Fruit fly (Drosophila melanogaster): Measurements from ENCODE around the gene Burs.
"Not testable (repeated sequence)": the region's sequence is repeated elsewhere in the genome, so short reads cannot be mapped to it uniquely, and the experiment has no call there.

Gene Burs

dm6 chr3R:21732901-21733300 lies 36.4 kb upstream of the Burs start (continued):
- TF ChIP-seq prd (optimal IDR thresholded peaks at IDR 0.05): no peak
- peak; percentile 63; the same call in 2 of the 3 replicates for TF ChIP-seq prd (GFP tag; IDR thresholded peaks at IDR 0.05)
- 0 out of 2 replicates have a peak, but pooled peaks have one; percentile 7 for TF ChIP-seq lmd (GFP tag; IDR thresholded peaks at IDR 0.05)
- peak; percentile 25 for TF ChIP-seq phol (tag; optimal IDR thresholded peaks at IDR 0.05)
- no peak for TF ChIP-seq luna (GFP tag; optimal IDR thresholded peaks at IDR 0.05)
- peak; percentile 44 for TF ChIP-seq CG10979 (tag; optimal IDR thresholded peaks at IDR 0.05)
- TF ChIP-seq Sox102F (GFP tag; optimal IDR thresholded peaks at IDR 0.05): peak; percentile 35
- no peak for TF ChIP-seq gcm (GFP tag; optimal IDR thresholded peaks at IDR 0.05)
- no peak for TF ChIP-seq CG18764 (GFP tag; optimal IDR thresholded peaks at IDR 0.05)
- TF ChIP-seq bsh (GFP tag; optimal IDR thresholded peaks at IDR 0.05): peak in 1 of 2 experiments; percentile 37
- no peak for TF ChIP-seq so (GFP tag; IDR thresholded peaks at IDR 0.05)
- peak; percentile 53 for TF ChIP-seq CG17328 (GFP tag; IDR thresholded peaks at IDR 0.05)
- TF ChIP-seq CG11456 (GFP tag; IDR thresholded peaks at IDR 0.05): 0 out of 3 replicates have a peak, but pooled peaks have one; percentile 15
- TF ChIP-seq CG10274 (GFP tag; optimal IDR thresholded peaks at IDR 0.05): no peak
- 0 out of 2 replicates have a peak, but pooled peaks have one; percentile 17 for TF ChIP-seq CG14667 (GFP tag; IDR thresholded peaks at IDR 0.05)
- TF ChIP-seq CG18262 (tag; optimal IDR thresholded peaks at IDR 0.05): peak; percentile 10
- TF ChIP-seq CG1603 (tag; optimal IDR thresholded peaks at IDR 0.05): peak; percentile 13
- TF ChIP-seq CG17361 (GFP tag; IDR thresholded peaks at IDR 0.05): 0 out of 3 replicates have a peak, but pooled peaks have one; percentile 12
- no peak for TF ChIP-seq kah (GFP tag; optimal IDR thresholded peaks at IDR 0.05)
- no peak for TF ChIP-seq kni (GFP tag; optimal IDR thresholded peaks at IDR 0.05)
- TF ChIP-seq lbe (GFP tag; optimal IDR thresholded peaks at IDR 0.05): no peak
- peak; percentile 45 for TF ChIP-seq vvl (GFP tag; IDR thresholded peaks at IDR 0.05)
- TF ChIP-seq CG7839 (tag; optimal IDR thresholded peaks at IDR 0.05): peak; percentile 24
- TF ChIP-seq zfh1 (GFP tag; IDR thresholded peaks at IDR 0.05): 0 out of 3 replicates have a peak, but pooled peaks have one; percentile 34
- TF ChIP-seq dpn (GFP tag; optimal IDR thresholded peaks at IDR 0.05): peak in 1 of 2 experiments; percentile 0
- no peak for TF ChIP-seq Hmr (GFP tag; optimal IDR thresholded peaks at IDR 0.05)
- TF ChIP-seq croc (GFP tag; conservative IDR thresholded peaks at IDR 0.05): peak; percentile 27; the same call in 1 of the 3 replicates
- no peak for TF ChIP-seq CG3407 (GFP tag; optimal IDR thresholded peaks at IDR 0.05)
- TF ChIP-seq row (GFP tag; IDR thresholded peaks at IDR 0.05): peak; percentile 34; the same call in 1 of the 3 replicates
- peak; percentile 54; the same call in 1 of the 2 replicates for TF ChIP-seq ara (GFP tag; IDR thresholded peaks at IDR 0.05)
- peak; percentile 2 for TF ChIP-seq unpg (GFP tag; optimal IDR thresholded peaks at IDR 0.05)
- TF ChIP-seq CG12391 (tag; optimal IDR thresholded peaks at IDR 0.05): peak; percentile 1
- peak; percentile 69 for TF ChIP-seq sens (GFP tag)
- no peak for TF ChIP-seq pho (GFP tag; optimal IDR thresholded peaks at IDR 0.05)
- TF ChIP-seq gem (tag; optimal IDR thresholded peaks at IDR 0.05): peak; percentile 30
- peak; percentile 20 for TF ChIP-seq Ssrp (tag; optimal IDR thresholded peaks at IDR 0.05)
- peak; percentile 10 for TF ChIP-seq Xbp1 (GFP tag; optimal IDR thresholded peaks at IDR 0.05)
- TF ChIP-seq CG11504 (tag; optimal IDR thresholded peaks at IDR 0.05): peak; percentile 47
- TF ChIP-seq Blimp-1 (GFP tag; optimal IDR thresholded peaks at IDR 0.05): peak; percentile 62
- peak; percentile 34; the same call in 1 of the 2 replicates for TF ChIP-seq wor (GFP tag; IDR thresholded peaks at IDR 0.05)

DNA sequence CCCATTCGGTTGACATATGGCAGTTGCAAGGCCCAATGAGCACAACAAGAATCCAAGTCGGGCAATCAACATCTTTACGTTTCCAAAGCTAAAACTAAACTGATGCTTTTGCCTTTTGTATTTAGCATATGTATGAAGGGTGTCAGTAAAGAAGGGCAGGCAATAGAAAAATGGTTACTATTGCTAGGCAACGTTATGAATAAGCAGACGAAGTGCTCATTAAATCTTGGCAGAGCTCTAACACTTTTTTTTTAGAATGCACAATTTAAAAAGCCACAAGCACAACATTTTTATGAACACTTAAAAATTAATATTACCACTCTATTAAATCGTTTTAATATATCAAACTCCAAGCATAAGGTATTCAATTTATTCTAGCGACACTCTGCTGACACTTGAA lies 33.1 kb upstream of the Burs start, which contains the start of gene Sfp93F:
Gene Sfp93F (minus strand): TSS at position 101 of the 400 bp plus-strand sequence.
- not testable (repeated sequence) for TF ChIP-seq tx (GFP tag; optimal IDR thresholded peaks at IDR 0.05); Fer2 (tag; optimal IDR thresholded peaks at IDR 0.05); zfh2 (GFP tag; optimal IDR thresholded peaks at IDR 0.05)
